Fruit fly (Drosophila melanogaster): ENCODE measurements around the gene CG31867.

- TF ChIP-seq CTCF (optimal IDR thresholded peaks at IDR 0.05), result no peak
- TF ChIP-seq CG8478 (optimal IDR thresholded peaks at IDR 0.05), result no peak
These were observed 22.8 kb upstream of the CG31867 start for dm6 chr2L:11167997-11168396.
